Worm (Caenorhabditis elegans) whole organism, late embryonic: ENCODE measurements around the gene gba-1.

Experiments
- C08G9.2 ChIP-seq: sonication (generic microtip); optimal IDR thresholded peaks from 2 replicates; lab custom pipeline; 2016; ENCODE audit warnings: mild to moderate bottlenecking, missing genetic modification characterization, moderate library complexity, missing compliant biosample characterization
- C38D4.7 ChIP-seq: fragments of 200-800 bp; sonication (Bioruptor generic); optimal IDR thresholded peaks from 2 replicates; lab custom pipeline; 2018; ENCODE audit warnings: mild to moderate bottlenecking, missing genetic modification characterization, moderate library complexity, missing compliant biosample characterization
- F13H6.1 ChIP-seq: sonication (generic microtip); optimal IDR thresholded peaks from 2 replicates; lab custom pipeline; 2016; ENCODE audit warnings: missing genetic modification characterization, missing compliant biosample characterization
- K02D7.2 ChIP-seq: sonication (generic microtip); optimal IDR thresholded peaks from 2 replicates; lab custom pipeline; 2017; ENCODE audit warnings: mild to moderate bottlenecking, missing genetic modification characterization, missing compliant biosample characterization
- K09A11.1 ChIP-seq: sonication (generic microtip); optimal IDR thresholded peaks from 2 replicates; lab custom pipeline; 2017; ENCODE audit warnings: antibody characterized with exemption, mild to moderate bottlenecking, missing genetic modification characterization, missing compliant biosample characterization; ENCODE audit not compliant: insufficient read depth
- T23F11.4 ChIP-seq: fragments of 200-800 bp; sonication (Bioruptor generic); optimal IDR thresholded peaks from 2 replicates; lab custom pipeline; 2018; ENCODE audit warnings: mild to moderate bottlenecking, missing genetic modification characterization, missing compliant biosample characterization
- Y22D7AL.16 ChIP-seq: sonication (generic microtip); optimal IDR thresholded peaks from 2 replicates; lab custom pipeline; 2016; ENCODE audit warnings: missing genetic modification characterization, missing compliant biosample characterization
- ahr-1 ChIP-seq: sonication (generic microtip); optimal IDR thresholded peaks from 2 replicates; lab custom pipeline; 2016; ENCODE audit warnings: missing genetic modification characterization, missing compliant biosample characterization
- ama-1 ChIP-seq: fragments of 150-350 bp; optimal IDR thresholded peaks from 2 replicates; lab custom pipeline; 2014
- ceh-14 ChIP-seq: sonication (generic microtip); optimal IDR thresholded peaks from 2 replicates; lab custom pipeline; 2016; ENCODE audit warnings: missing genotype, missing genetic modification characterization, missing compliant biosample characterization
- ceh-2 ChIP-seq: sonication (generic microtip); optimal IDR thresholded peaks from 2 replicates; lab custom pipeline; 2016; ENCODE audit warnings: missing genotype, missing genetic modification characterization, missing compliant biosample characterization
- ceh-22 ChIP-seq: sonication (generic microtip); optimal IDR thresholded peaks from 2 replicates; lab custom pipeline; 2017; ENCODE audit warnings: missing biosample characterization, missing genetic modification characterization
- ceh-31 ChIP-seq: sonication (generic microtip); optimal IDR thresholded peaks from 2 replicates; lab custom pipeline; 2016; ENCODE audit warnings: missing genetic modification characterization, missing compliant biosample characterization
- ceh-34 ChIP-seq: sonication (generic microtip); optimal IDR thresholded peaks from 2 replicates; lab custom pipeline; 2016; ENCODE audit warnings: mild to moderate bottlenecking, missing genetic modification characterization, missing compliant biosample characterization
- ceh-6 ChIP-seq: fragments of 200-800 bp; sonication (Bioruptor generic); optimal IDR thresholded peaks from 2 replicates; lab custom pipeline; 2018; ENCODE audit warnings: mild to moderate bottlenecking, missing genetic modification characterization, missing compliant biosample characterization
- ceh-9 ChIP-seq: sonication (generic microtip); optimal IDR thresholded peaks from 2 replicates; lab custom pipeline; 2016; ENCODE audit warnings: mild to moderate bottlenecking, missing genetic modification characterization, inconsistent platforms, missing compliant biosample characterization
- dmd-4 ChIP-seq: sonication (generic microtip); optimal IDR thresholded peaks from 2 replicates; lab custom pipeline; 2016; ENCODE audit warnings: borderline replicate concordance, missing genetic modification characterization, missing compliant biosample characterization
- dve-1 ChIP-seq: sonication (generic microtip); optimal IDR thresholded peaks from 2 replicates; lab custom pipeline; 2017; ENCODE audit warnings: antibody characterized with exemption, mild to moderate bottlenecking, missing genetic modification characterization, missing compliant biosample characterization
- elt-2 ChIP-seq: sonication (generic microtip); optimal IDR thresholded peaks from 2 replicates; lab custom pipeline; 2016; ENCODE audit warnings: missing genetic modification reagents, missing genetic modification characterization, missing compliant biosample characterization
- eyg-1 ChIP-seq: sonication (generic microtip); optimal IDR thresholded peaks from 2 replicates; lab custom pipeline; 2016; ENCODE audit warnings: missing genotype, missing genetic modification characterization, missing compliant biosample characterization
- fax-1 ChIP-seq: sonication (generic microtip); optimal IDR thresholded peaks from 2 replicates; lab custom pipeline; 2016; ENCODE audit warnings: missing genotype, missing genetic modification characterization, missing compliant biosample characterization
- fkh-10 ChIP-seq: fragments of 150-350 bp; optimal IDR thresholded peaks from 2 replicates; lab custom pipeline; 2014; ENCODE audit warnings: missing biosample characterization, missing genetic modification reagents, missing genetic modification characterization
- fkh-6 ChIP-seq: sonication (generic microtip); optimal IDR thresholded peaks from 2 replicates; lab custom pipeline; 2016; ENCODE audit warnings: missing genetic modification characterization, missing compliant biosample characterization
- hlh-15 ChIP-seq: sonication (generic microtip); optimal IDR thresholded peaks from 2 replicates; lab custom pipeline; 2016; ENCODE audit warnings: missing genetic modification characterization, missing compliant biosample characterization
- hlh-30 ChIP-seq: sonication (generic microtip); optimal IDR thresholded peaks from 2 replicates; lab custom pipeline; 2017; ENCODE audit warnings: antibody characterized with exemption, missing genetic modification characterization, missing compliant biosample characterization; ENCODE audit not compliant: insufficient read depth
- hlh-6 ChIP-seq: sonication (generic microtip); optimal IDR thresholded peaks from 2 replicates; lab custom pipeline; 2016; ENCODE audit warnings: missing genotype, missing genetic modification characterization, missing compliant biosample characterization
- lim-6 ChIP-seq: sonication (generic microtip); optimal IDR thresholded peaks from 2 replicates; lab custom pipeline; 2016; ENCODE audit warnings: missing genetic modification characterization, missing compliant biosample characterization
- lin-11 ChIP-seq: fragments of 200-800 bp; sonication (Bioruptor generic); optimal IDR thresholded peaks from 2 replicates; lab custom pipeline; 2018; ENCODE audit warnings: mild to moderate bottlenecking, missing genetic modification characterization, missing compliant biosample characterization
- nhr-232 ChIP-seq: sonication (generic microtip); optimal IDR thresholded peaks from 2 replicates; lab custom pipeline; 2016; ENCODE audit warnings: missing genetic modification characterization, missing compliant biosample characterization
- odd-2 ChIP-seq: sonication (generic microtip); optimal IDR thresholded peaks from 2 replicates; lab custom pipeline; 2017; ENCODE audit warnings: antibody characterized with exemption, mild to moderate bottlenecking, missing genetic modification characterization, missing compliant biosample characterization
- pag-3 ChIP-seq: sonication (generic microtip); optimal IDR thresholded peaks from 2 replicates; lab custom pipeline; 2016; ENCODE audit warnings: missing compliant biosample characterization, missing genetic modification characterization, borderline replicate concordance
- pat-9 ChIP-seq: fragments of 200-800 bp; sonication (Bioruptor generic); optimal IDR thresholded peaks from 2 replicates; lab custom pipeline; 2018; ENCODE audit warnings: mild to moderate bottlenecking, missing genetic modification characterization, moderate library complexity, missing compliant biosample characterization
- pha-2 ChIP-seq: sonication (generic microtip); optimal IDR thresholded peaks from 2 replicates; lab custom pipeline; 2017; ENCODE audit warnings: mild to moderate bottlenecking, missing genetic modification characterization, missing compliant biosample characterization
- pha-4 ChIP-seq: fragments of 150-350 bp; optimal IDR thresholded peaks from 2 replicates; lab custom pipeline; 2018; ENCODE audit warnings: missing biosample characterization, missing genetic modification reagents, missing genetic modification characterization
- rnt-1 ChIP-seq: sonication (generic microtip); optimal IDR thresholded peaks from 2 replicates; lab custom pipeline; 2016; ENCODE audit warnings: missing genetic modification characterization, missing compliant biosample characterization
- sdc-2 ChIP-seq: sonication (generic microtip); optimal IDR thresholded peaks from 2 replicates; lab custom pipeline; 2016; ENCODE audit warnings: missing genotype, missing genetic modification characterization, missing compliant biosample characterization
- syd-9 ChIP-seq: sonication (generic microtip); optimal IDR thresholded peaks from 2 replicates; lab custom pipeline; 2016; ENCODE audit warnings: mild to moderate bottlenecking, missing genetic modification characterization, moderate library complexity, missing compliant biosample characterization
- unc-55 ChIP-seq: sonication (generic microtip); optimal IDR thresholded peaks from 2 replicates; lab custom pipeline; 2017; ENCODE audit warnings: missing biosample characterization, missing genetic modification reagents, missing genetic modification characterization
- unc-86 ChIP-seq: sonication (generic microtip); optimal IDR thresholded peaks from 2 replicates; lab custom pipeline; 2016; ENCODE audit warnings: missing genetic modification characterization, missing compliant biosample characterization
- zip-5 ChIP-seq: sonication (generic microtip); optimal IDR thresholded peaks from 2 replicates; lab custom pipeline; 2016; ENCODE audit warnings: missing genetic modification characterization, missing compliant biosample characterization
- ztf-16 ChIP-seq: sonication (generic microtip); optimal IDR thresholded peaks from 2 replicates; lab custom pipeline; 2017; ENCODE audit warnings: missing genetic modification characterization, missing compliant biosample characterization

gba-1 gene

ce11 chrII:2166376-2166775 is 10.2 kb upstream of the gba-1 start, which contains the start of gene C33C12.4:
Gene C33C12.4 (minus strand): TSS chrII:2166476.
- no peak for TF ChIP-seq pat-9 (tag; lab: Kevin White, UChicago)
- no peak for TF ChIP-seq fkh-6 (tag; lab: Kevin White, UChicago)
- no peak for TF ChIP-seq unc-55
- TF ChIP-seq pha-4 (tag; lab: Kevin White, UChicago), result no peak
- no peak for TF ChIP-seq fax-1 (tag; lab: Kevin White, UChicago)
- TF ChIP-seq hlh-15 (tag; lab: Kevin White, UChicago), result no peak
- TF ChIP-seq ceh-9 (tag; lab: Kevin White, UChicago), result no peak
- no peak for TF ChIP-seq zip-5
- no peak for TF ChIP-seq ahr-1 (tag; lab: Kevin White, UChicago)
- no peak for TF ChIP-seq pha-2 (tag; lab: Kevin White, UChicago)
- TF ChIP-seq dmd-4, result no peak
- no peak for TF ChIP-seq ceh-2 (tag; lab: Kevin White, UChicago)
- no peak for TF ChIP-seq lim-6 (tag; lab: Kevin White, UChicago)

ce11 chrII:2168374-2168773 is 8.2 kb upstream of the gba-1 start, which contains the start of gene fbxb-38:
Gene fbxb-38 (minus strand): TSS chrII:2168763.
- TF ChIP-seq pha-2 (tag; lab: Kevin White, UChicago) (no peak), elt-2 (tag; lab: Kevin White, UChicago) (no peak), K09A11.1 (tag; lab: Kevin White, UChicago) (no peak), ama-1 (lab: Kevin White, UChicago) (no peak), fkh-10 (no peak), syd-9 (tag; lab: Kevin White, UChicago) (no peak), K02D7.2 (no peak), nhr-232 (no peak), pag-3 (tag; lab: Kevin White, UChicago) (no peak), C38D4.7 (GFP tag; lab: Kevin White, UChicago) (no peak), ceh-31 (no peak), ceh-22 (tag; lab: Kevin White, UChicago) (no peak)

- TF ChIP-seq nhr-232, result no peak
- no peak for TF ChIP-seq lin-11 (tag; lab: Kevin White, UChicago)
- TF ChIP-seq eyg-1 (tag; lab: Kevin White, UChicago), result no peak
- no peak for TF ChIP-seq pha-4 (tag; lab: Kevin White, UChicago)
- TF ChIP-seq unc-55, result no peak
- no peak for TF ChIP-seq dve-1 (tag; lab: Kevin White, UChicago)
- TF ChIP-seq pat-9 (tag; lab: Kevin White, UChicago), result no peak
- no peak for TF ChIP-seq hlh-30
- TF ChIP-seq ztf-16 (tag; lab: Kevin White, UChicago), result no peak
- TF ChIP-seq pag-3 (tag; lab: Kevin White, UChicago), result no peak
- TF ChIP-seq fax-1 (tag; lab: Kevin White, UChicago), result no peak
- no peak for TF ChIP-seq C08G9.2 (tag; lab: Kevin White, UChicago)
- TF ChIP-seq fkh-10, result no peak
- TF ChIP-seq odd-2 (tag; lab: Kevin White, UChicago), result no peak
- no peak for TF ChIP-seq zip-5
- TF ChIP-seq sdc-2 (tag; lab: Kevin White, UChicago), result no peak
- no peak for TF ChIP-seq syd-9 (tag; lab: Kevin White, UChicago)
- TF ChIP-seq lim-6 (tag; lab: Kevin White, UChicago), result no peak
- TF ChIP-seq rnt-1, result no peak
- TF ChIP-seq F13H6.1, result no peak
Measured at ce11 chrII:2170085-2170484, 6.5 kb upstream of the gba-1 start, which contains the start of gene C33C12.12. Gene C33C12.12 (minus strand): TSS chrII:2170185.

ce11 chrII:2175367-2175766 is 1.2 kb upstream of the gba-1 start, which contains the start of gene C33C12.7:
Gene C33C12.7 (minus strand): TSS chrII:2175467.
- no peak for TF ChIP-seq ceh-14 (tag; lab: Kevin White, UChicago)
- no peak for TF ChIP-seq ceh-34
- no peak for TF ChIP-seq rnt-1
- TF ChIP-seq unc-86 (tag; lab: Kevin White, UChicago), result no peak
- TF ChIP-seq hlh-6 (tag; lab: Kevin White, UChicago), result no peak
- TF ChIP-seq ceh-6 (GFP tag; lab: Kevin White, UChicago), result no peak
- no peak for TF ChIP-seq lin-11 (tag; lab: Kevin White, UChicago)
- no peak for TF ChIP-seq ama-1 (lab: Kevin White, UChicago)
- TF ChIP-seq Y22D7AL.16 (tag; lab: Kevin White, UChicago), result no peak
- TF ChIP-seq T23F11.4 (GFP tag; lab: Kevin White, UChicago), result no peak
